Fruit fly (Drosophila melanogaster) whole organism, embryonic: Measurements from ENCODE around the gene Uro.

Source experiments
- Asciz ChIP-seq: fragments of 200-800 bp; sonication (Bioruptor generic); optimal IDR thresholded peaks from 2 replicates; lab custom pipeline; 2017; ENCODE audit warnings: missing biosample characterization, mild to moderate bottlenecking, missing genetic modification characterization, missing genetic modification reagents
- CG10543 ChIP-seq: fragments of 200-800 bp; sonication (Bioruptor generic); optimal IDR thresholded peaks from 3 replicates; lab custom pipeline; 2017; ENCODE audit warnings: missing biosample characterization, mild to moderate bottlenecking, missing genetic modification characterization, moderate library complexity
- CG10654 ChIP-seq: fragments of 200-800 bp; sonication (Bioruptor generic); optimal IDR thresholded peaks from 2 replicates; lab custom pipeline; 2016; ENCODE audit warnings: missing biosample characterization, missing genetic modification characterization
- CG13894 ChIP-seq: fragments of 200-800 bp; sonication (Bioruptor generic); optimal IDR thresholded peaks from 3 replicates; lab custom pipeline; 2018; ENCODE audit warnings: missing biosample characterization, mild to moderate bottlenecking, missing genetic modification characterization, moderate library complexity
- CG16779 ChIP-seq: fragments of 200-800 bp; sonication (Bioruptor generic); IDR thresholded peaks from 2 replicates; pipeline ENCODE4 v1.3.6; 2022; ENCODE audit warnings: missing biosample characterization, missing genetic modification characterization
- CG17359 ChIP-seq: fragments of 200-800 bp; sonication (Bioruptor generic); optimal IDR thresholded peaks from 3 replicates; lab custom pipeline; 2018; ENCODE audit warnings: missing biosample characterization, mild to moderate bottlenecking, missing genetic modification characterization, moderate library complexity
- CG18262 ChIP-seq: fragments of 200-800 bp; optimal IDR thresholded peaks from 3 replicates; lab custom pipeline; 2019; ENCODE audit warnings: missing biosample characterization, mild to moderate bottlenecking, missing genetic modification characterization, moderate library complexity
- CG2875 ChIP-seq: fragments of 200-800 bp; sonication (Bioruptor generic); optimal IDR thresholded peaks from 2 replicates; lab custom pipeline; 2017; ENCODE audit warnings: missing biosample characterization, mild to moderate bottlenecking, missing genetic modification characterization, missing genetic modification reagents
- CG3065 ChIP-seq: fragments of 200-800 bp; sonication (Bioruptor generic); optimal IDR thresholded peaks from 2 replicates; lab custom pipeline; 2016; ENCODE audit warnings: missing biosample characterization, missing genetic modification characterization
- CG31224 ChIP-seq: fragments of 200-800 bp; sonication (Bioruptor generic); IDR thresholded peaks from 2 replicates; pipeline ENCODE4 v1.3.6; 2022; ENCODE audit warnings: missing biosample characterization, missing genetic modification characterization
- CG3163 ChIP-seq: fragments of 200-800 bp; sonication (Bioruptor generic); optimal IDR thresholded peaks from 3 replicates; lab custom pipeline; 2016; ENCODE audit warnings: missing biosample characterization, missing genetic modification characterization
- CG32772 ChIP-seq: fragments of 200-800 bp; sonication (Bioruptor generic); IDR thresholded peaks from 2 replicates; pipeline ENCODE4 v1.3.6; 2022; ENCODE audit warnings: missing biosample characterization, missing genetic modification characterization
- CG3281 ChIP-seq: fragments of 200-800 bp; sonication (Bioruptor generic); optimal IDR thresholded peaks from 3 replicates; lab custom pipeline; 2017; ENCODE audit warnings: missing biosample characterization, mild to moderate bottlenecking, missing genetic modification characterization
- CG33213 ChIP-seq: fragments of 200-800 bp; sonication (Bioruptor generic); optimal IDR thresholded peaks from 3 replicates; lab custom pipeline; 2016; ENCODE audit warnings: missing biosample characterization, missing genetic modification characterization
- CG34422 ChIP-seq: fragments of 200-800 bp; sonication (Bioruptor generic); IDR thresholded peaks from 3 replicates; pipeline ENCODE4 v1.3.6; 2022; ENCODE audit warnings: missing biosample characterization, missing genetic modification characterization
- CG4282 ChIP-seq: fragments of 200-800 bp; sonication (Bioruptor generic); optimal IDR thresholded peaks from 2 replicates; lab custom pipeline; 2016; ENCODE audit warnings: missing biosample characterization, missing genetic modification characterization
- CG4854 ChIP-seq: fragments of 200-800 bp; sonication (Bioruptor generic); optimal IDR thresholded peaks from 2 replicates; lab custom pipeline; 2016; ENCODE audit warnings: missing biosample characterization, missing genetic modification characterization, inconsistent platforms
- CG5245 ChIP-seq: fragments of 200-800 bp; sonication (Bioruptor generic); optimal IDR thresholded peaks from 3 replicates; lab custom pipeline; 2016; ENCODE audit warnings: missing biosample characterization, missing genetic modification characterization
- CG5953 ChIP-seq: fragments of 200-800 bp; sonication (Bioruptor generic); IDR thresholded peaks from 2 replicates; pipeline ENCODE4 v1.3.6; 2022; ENCODE audit warnings: missing biosample characterization, missing genetic modification characterization
- CG7928 ChIP-seq: fragments of 200-800 bp; sonication (Bioruptor generic); optimal IDR thresholded peaks from 2 replicates; lab custom pipeline; 2017; ENCODE audit warnings: missing biosample characterization, mild to moderate bottlenecking, missing genetic modification characterization
- CG8290 ChIP-seq, 3 experiments: fragments of 200-800 bp; sonication (Bioruptor generic); optimal IDR thresholded peaks; 2 replicates each; lab custom pipeline; 2016 to 2019; ENCODE audit warnings: missing biosample characterization in 3 of 3, missing genetic modification characterization in 3 of 3, mild to moderate bottlenecking in 2 of 3, moderate library complexity in 1 of 3
- Fer2 ChIP-seq: fragments of 200-800 bp; sonication (Bioruptor generic); optimal IDR thresholded peaks from 2 replicates; lab custom pipeline; 2018; ENCODE audit warnings: missing biosample characterization, mild to moderate bottlenecking, missing genetic modification characterization, moderate library complexity
- HHEX ChIP-seq: fragments of 200-800 bp; sonication (Bioruptor generic); optimal IDR thresholded peaks from 3 replicates; lab custom pipeline; 2017; ENCODE audit warnings: missing biosample characterization, mild to moderate bottlenecking, missing genetic modification characterization, missing genetic modification reagents
- Hey ChIP-seq: fragments of 200-800 bp; sonication (Bioruptor generic); optimal IDR thresholded peaks from 3 replicates; lab custom pipeline; 2018; ENCODE audit warnings: missing biosample characterization, mild to moderate bottlenecking, missing genetic modification characterization
- PHDP ChIP-seq: fragments of 200-800 bp; sonication (Bioruptor generic); optimal IDR thresholded peaks from 3 replicates; lab custom pipeline; 2018; ENCODE audit warnings: missing biosample characterization, mild to moderate bottlenecking, missing genetic modification characterization, moderate library complexity
- Sry-δ ChIP-seq: fragments of 200-800 bp; sonication (Bioruptor generic); optimal IDR thresholded peaks from 2 replicates; lab custom pipeline; 2016; ENCODE audit warnings: missing biosample characterization, missing genetic modification characterization
- al ChIP-seq: fragments of 200-800 bp; sonication (Bioruptor generic); IDR thresholded peaks from 2 replicates; pipeline ENCODE4 v1.3.6; 2022; ENCODE audit warnings: missing biosample characterization, missing genetic modification characterization
- chn ChIP-seq: fragments of 200-800 bp; sonication (Bioruptor generic); optimal IDR thresholded peaks from 2 replicates; lab custom pipeline; 2016; ENCODE audit warnings: missing biosample characterization, missing genetic modification characterization
- crc ChIP-seq: fragments of 200-800 bp; sonication (Bioruptor generic); optimal IDR thresholded peaks from 2 replicates; lab custom pipeline; 2016; ENCODE audit warnings: missing biosample characterization, missing genetic modification characterization
- croc ChIP-seq: fragments of 200-800 bp; sonication (Bioruptor generic); conservative IDR thresholded peaks from 3 replicates; pipeline ENCODE4 v1.3.6; 2022; ENCODE audit warnings: missing biosample characterization, missing genetic modification characterization
- danr ChIP-seq: fragments of 200-800 bp; sonication (Bioruptor generic); IDR thresholded peaks from 2 replicates; pipeline ENCODE4 v1.3.6; 2022; ENCODE audit warnings: missing biosample characterization, missing genetic modification characterization
- ewg ChIP-seq: fragments of 200-800 bp; sonication (Bioruptor generic); optimal IDR thresholded peaks from 3 replicates; lab custom pipeline; 2017; ENCODE audit warnings: mild to moderate bottlenecking, missing biosample characterization, missing genetic modification reagents, missing genetic modification characterization
- fru ChIP-seq: fragments of >200 bp; optimal IDR thresholded peaks from 2 replicates; lab custom pipeline; 2017
- gt ChIP-seq: fragments of 200-800 bp; sonication (Bioruptor generic); IDR thresholded peaks from 2 replicates; pipeline ENCODE4 v1.3.6; 2022; ENCODE audit warnings: missing biosample characterization, missing genetic modification characterization
- her ChIP-seq: fragments of 200-800 bp; sonication (Bioruptor generic); optimal IDR thresholded peaks from 2 replicates; lab custom pipeline; 2016; ENCODE audit warnings: missing biosample characterization, missing genetic modification characterization
- hkb ChIP-seq, 2 experiments: fragments of 200-800 bp in 1 of 2; fragments of >200 bp in 1 of 2; sonication (Bioruptor generic) in 1 of 2; IDR thresholded peaks in 1 of 2; optimal IDR thresholded peaks in 1 of 2; 2 replicates each; pipeline versions ENCODE4 v1.3.6 to Lab custom; 2017 to 2022; ENCODE audit warnings: missing biosample characterization in 1 of 2, missing genetic modification characterization in 1 of 2
- inv ChIP-seq: fragments of 200-800 bp; sonication (Bioruptor generic); IDR thresholded peaks from 2 replicates; pipeline ENCODE4 v1.3.6; 2022; ENCODE audit warnings: missing biosample characterization, missing genetic modification characterization; ENCODE audit not compliant: partially characterized antibody
- jumu ChIP-seq: fragments of 200-800 bp; sonication (Bioruptor generic); optimal IDR thresholded peaks from 3 replicates; lab custom pipeline; 2016; ENCODE audit warnings: missing biosample characterization, missing genetic modification characterization
- lab ChIP-seq: fragments of 200-800 bp; sonication (Bioruptor generic); optimal IDR thresholded peaks from 3 replicates; lab custom pipeline; 2017; ENCODE audit warnings: missing biosample characterization, missing genetic modification characterization, mild to moderate bottlenecking, moderate library complexity, missing genetic modification reagents
- mirr ChIP-seq: fragments of 200-800 bp; sonication (Bioruptor generic); optimal IDR thresholded peaks from 3 replicates; lab custom pipeline; 2018; ENCODE audit warnings: missing biosample characterization, mild to moderate bottlenecking, missing genetic modification characterization
- nau ChIP-seq: fragments of 200-800 bp; sonication (Bioruptor generic); optimal IDR thresholded peaks from 3 replicates; lab custom pipeline; 2017; ENCODE audit warnings: missing biosample characterization, mild to moderate bottlenecking, missing genetic modification characterization, missing genetic modification reagents
- pb ChIP-seq: fragments of 200-800 bp; sonication (Bioruptor generic); optimal IDR thresholded peaks from 3 replicates; lab custom pipeline; 2016; ENCODE audit warnings: missing biosample characterization, missing genetic modification characterization
- pfk ChIP-seq: fragments of 200-800 bp; sonication (Bioruptor generic); optimal IDR thresholded peaks from 2 replicates; lab custom pipeline; 2018; ENCODE audit warnings: missing biosample characterization, mild to moderate bottlenecking, missing genetic modification characterization, moderate library complexity
- repo ChIP-seq: fragments of 200-800 bp; sonication (Bioruptor generic); optimal IDR thresholded peaks from 2 replicates; lab custom pipeline; 2016; ENCODE audit warnings: missing biosample characterization, missing genetic modification characterization
- slp2 ChIP-seq: fragments of 200-800 bp; sonication (Bioruptor generic); optimal IDR thresholded peaks from 2 replicates; lab custom pipeline; 2016; ENCODE audit warnings: missing biosample characterization, missing genetic modification characterization
- usp ChIP-seq: fragments of >200 bp; optimal IDR thresholded peaks from 2 replicates; lab custom pipeline; 2017; ENCODE audit warnings: missing biosample characterization, missing genetic modification characterization
- z ChIP-seq: fragments of 200-800 bp; sonication (Bioruptor generic); IDR thresholded peaks from 3 replicates; pipeline ENCODE4 v1.3.6; 2022; ENCODE audit warnings: missing biosample characterization, missing genetic modification characterization

Gene Uro

DNA sequence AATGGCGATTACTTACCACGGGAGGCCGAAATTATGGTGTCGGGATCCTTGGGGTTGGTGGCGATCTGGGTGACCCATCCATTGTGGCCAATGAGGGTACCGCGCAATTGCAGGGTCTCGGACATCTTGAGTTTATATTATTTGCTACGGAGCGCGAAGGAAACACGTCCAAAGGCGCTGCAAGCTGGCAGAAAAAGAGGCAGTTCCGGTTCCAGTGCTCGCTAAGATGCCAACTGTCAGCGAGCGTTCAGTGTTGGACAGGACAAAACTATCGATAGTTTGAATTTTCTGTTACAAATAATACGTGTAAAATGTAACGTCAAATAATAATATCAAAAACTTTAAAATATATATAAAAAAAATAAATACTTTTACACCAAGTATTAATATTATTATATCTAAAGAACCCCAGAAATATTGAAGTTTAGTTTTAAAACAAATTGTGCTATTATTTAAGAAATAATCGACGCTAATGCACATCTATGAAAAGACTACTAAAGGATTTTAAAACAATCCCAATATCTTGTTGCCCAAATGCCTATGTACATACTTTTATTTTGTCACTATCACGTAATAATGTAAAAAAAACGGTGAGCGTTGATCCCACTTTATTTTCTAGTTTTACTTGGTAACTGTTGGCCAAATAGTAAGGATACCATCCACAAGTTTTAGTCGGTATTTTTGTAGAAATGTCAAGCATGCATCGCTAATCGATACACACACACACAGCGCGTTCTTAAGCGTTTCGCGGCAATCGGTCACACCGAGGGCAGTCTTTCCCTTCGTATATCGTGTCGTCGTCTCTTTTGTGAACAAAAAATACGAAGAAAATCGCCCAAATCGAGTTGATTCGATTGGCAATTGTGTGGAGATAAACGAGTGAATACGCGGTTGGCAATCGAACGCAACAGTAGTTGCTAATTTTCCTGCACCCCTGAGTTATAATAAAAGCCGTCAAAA lies 47.4 kb downstream of the Uro start, which contains the start of the genes Rack1 and mts (continued):
- TF ChIP-seq usp (GFP tag; lab: Kevin White, UChicago) = no peak
- peak; percentile 74 for TF ChIP-seq Fer2 (tag; lab: Kevin White, UChicago)
- peak; percentile 60 for TF ChIP-seq CG4854
- peak; percentile 50; the same call in 1 of the 2 replicates for TF ChIP-seq CG32772
- TF ChIP-seq CG4282 (GFP tag; lab: Kevin White, UChicago) = no peak
- TF ChIP-seq CG18262 (tag; lab: Kevin White, UChicago) = peak; percentile 67
- TF ChIP-seq fru (lab: Kevin White, UChicago) = no peak
- TF ChIP-seq CG13894 (tag; lab: Kevin White, UChicago) = peak; percentile 80
- peak; percentile 54 for TF ChIP-seq CG7928 (GFP tag; lab: Kevin White, UChicago)
- peak; percentile 71 for TF ChIP-seq chn
- peak; percentile 80 for TF ChIP-seq pfk
- TF ChIP-seq her (GFP tag; lab: Kevin White, UChicago) = peak; percentile 77
- TF ChIP-seq inv = peak; percentile 30; the same call in 1 of the 2 replicates
- TF ChIP-seq CG8290 (GFP tag; optimal IDR thresholded peaks at IDR 0.05; lab: Kevin White, UChicago) = peak; percentile 54
- TF ChIP-seq CG8290 (tag; optimal IDR thresholded peaks at IDR 0.05; lab: Kevin White, UChicago) = peak; percentile 74 to 96
- TF ChIP-seq CG17359 (tag; lab: Kevin White, UChicago) = peak; percentile 84
- TF ChIP-seq Sry-δ = peak; percentile 34
- peak; percentile 96 for TF ChIP-seq lab
- peak; percentile 79 for TF ChIP-seq pb (GFP tag; lab: Kevin White, UChicago)
- TF ChIP-seq CG34422 (GFP tag; lab: Robert Waterston, UW) = peak; percentile 80
- TF ChIP-seq CG3163 (GFP tag; lab: Kevin White, UChicago) = peak; percentile 34
- peak; percentile 87 for TF ChIP-seq Asciz (GFP tag; lab: Kevin White, UChicago)
- TF ChIP-seq PHDP (tag; lab: Kevin White, UChicago) = peak; percentile 86
- peak; percentile 28 for TF ChIP-seq slp2
- peak; percentile 79 for TF ChIP-seq CG2875 (GFP tag; lab: Kevin White, UChicago)
- TF ChIP-seq mirr (GFP tag; lab: Kevin White, UChicago) = peak; percentile 92
- TF ChIP-seq Hey (tag; lab: Kevin White, UChicago) = peak; percentile 79
- no peak; the same call in 1 of the 2 replicates for TF ChIP-seq gt (GFP tag; lab: Robert Waterston, UW)
- TF ChIP-seq z (GFP tag; lab: Robert Waterston, UW) = 0 out of 3 replicates have a peak, but pooled peaks have one; percentile 42
- peak; percentile 56 for TF ChIP-seq jumu
- peak; percentile 73 for TF ChIP-seq ewg
- TF ChIP-seq CG16779 (GFP tag; lab: Robert Waterston, UW) = peak; percentile 78
- TF ChIP-seq crc (GFP tag; lab: Kevin White, UChicago) = peak; percentile 66
- TF ChIP-seq HHEX (GFP tag; lab: Kevin White, UChicago) = peak; percentile 95
- TF ChIP-seq CG5953 (GFP tag; lab: Robert Waterston, UW) = peak; percentile 69
- TF ChIP-seq CG10543 (GFP tag; lab: Kevin White, UChicago) = peak; percentile 91
- TF ChIP-seq CG33213 (GFP tag; lab: Kevin White, UChicago) = peak; percentile 81
- TF ChIP-seq CG3281 (GFP tag; lab: Kevin White, UChicago) = peak; percentile 90
- peak; percentile 69 for TF ChIP-seq CG3065 (GFP tag; lab: Kevin White, UChicago)
- TF ChIP-seq nau (GFP tag; lab: Kevin White, UChicago) = peak; percentile 88
- peak; percentile 55; the same call in 1 of the 2 replicates for TF ChIP-seq al (GFP tag; lab: Robert Waterston, UW)
- TF ChIP-seq hkb (optimal IDR thresholded peaks at IDR 0.05; lab: Kevin White, UChicago) = peak; percentile 37
- TF ChIP-seq hkb (GFP tag; IDR thresholded peaks at IDR 0.05; lab: Robert Waterston, UW) = peak; percentile 83
- TF ChIP-seq CG5245 (GFP tag; lab: Kevin White, UChicago) = peak; percentile 76
- no peak; the same call in 2 of the 3 replicates for TF ChIP-seq croc (GFP tag; lab: Robert Waterston, UW)
- TF ChIP-seq CG31224 (GFP tag; lab: Robert Waterston, UW) = peak; percentile 63
- peak; percentile 68 for TF ChIP-seq repo (GFP tag; lab: Kevin White, UChicago)
- TF ChIP-seq danr (GFP tag; lab: Robert Waterston, UW) = peak; percentile 50; the same call in 1 of the 2 replicates
- peak; percentile 70 for TF ChIP-seq CG10654
